Fruit fly (Drosophila melanogaster): ENCODE results near the gene CG7065.

The CG7065 gene

DNA sequence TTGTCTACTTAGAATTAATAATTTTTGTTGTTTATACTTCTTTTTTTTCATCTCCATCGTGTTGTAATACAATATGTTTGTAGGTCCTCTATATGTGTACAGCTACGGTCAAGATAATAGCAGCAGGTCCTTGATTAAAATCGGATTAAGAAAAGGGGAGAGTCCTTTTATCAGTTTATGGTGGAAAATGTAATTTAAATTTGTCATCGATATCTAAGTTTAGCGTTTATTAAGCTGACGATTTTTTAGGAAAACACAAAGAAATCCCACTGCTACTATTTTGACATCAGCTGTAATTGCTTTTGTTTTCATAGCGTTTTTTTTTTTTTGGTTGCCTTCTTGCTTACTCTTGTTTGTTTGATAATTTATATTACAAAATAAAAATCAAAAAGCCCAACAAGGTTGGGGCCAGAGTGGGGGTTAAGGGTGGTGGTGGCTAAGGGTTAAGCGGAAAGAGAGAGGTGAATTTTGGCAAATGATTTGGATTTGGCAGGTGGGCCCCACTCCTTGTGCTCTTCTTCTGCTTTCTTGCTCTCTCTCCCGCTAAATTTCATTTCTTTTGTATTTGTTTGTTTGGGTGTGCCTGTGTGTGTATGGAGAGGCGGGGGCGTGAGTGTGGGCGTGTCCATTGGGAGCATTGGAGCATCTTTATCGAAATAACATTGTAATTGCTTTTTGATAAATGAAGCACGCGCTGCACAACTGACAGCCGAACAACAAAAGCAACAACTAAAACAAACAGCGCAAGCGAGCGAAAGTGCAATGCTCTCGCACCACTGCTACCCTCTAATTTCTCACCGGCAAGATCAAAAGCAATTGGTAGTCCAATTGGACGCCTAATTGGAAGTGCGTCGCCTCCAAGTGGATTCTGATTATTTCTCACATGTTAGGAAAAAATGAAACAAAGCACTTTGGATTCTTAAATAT, 21.2 kb upstream of the CG7065 start:
- TF ChIP-seq CG15710 (tag; optimal IDR thresholded peaks at IDR 0.05) (peak; percentile 21), Pif1A (GFP tag; optimal IDR thresholded peaks at IDR 0.05) (peak; percentile 28), CG8301 (tag; optimal IDR thresholded peaks at IDR 0.05) (peak; percentile 36), CG14655 (GFP tag; optimal IDR thresholded peaks at IDR 0.05) (peak; percentile 39), CG4496 (GFP tag; IDR thresholded peaks at IDR 0.05) (0 out of 3 replicates have a peak, but pooled peaks have one; percentile 27), CG12605 (GFP tag; IDR thresholded peaks at IDR 0.05) (no peak), Pif1B (GFP tag; optimal IDR thresholded peaks at IDR 0.05) (peak; percentile 16), Snoo (tag; optimal IDR thresholded peaks at IDR 0.05) (peak; percentile 35), rn (GFP tag; IDR thresholded peaks at IDR 0.05) (no peak), CG17806 (tag; optimal IDR thresholded peaks at IDR 0.05) (peak; percentile 29), CG32121 (GFP tag; IDR thresholded peaks at IDR 0.05) (peak; percentile 29; the same call in 1 of the 2 replicates), EcR (GFP tag; optimal IDR thresholded peaks at IDR 0.05) (no peak), CG9948 (tag; optimal IDR thresholded peaks at IDR 0.05) (peak; percentile 34), CG8159 (tag; optimal IDR thresholded peaks at IDR 0.05) (peak; percentile 53)

DNA sequence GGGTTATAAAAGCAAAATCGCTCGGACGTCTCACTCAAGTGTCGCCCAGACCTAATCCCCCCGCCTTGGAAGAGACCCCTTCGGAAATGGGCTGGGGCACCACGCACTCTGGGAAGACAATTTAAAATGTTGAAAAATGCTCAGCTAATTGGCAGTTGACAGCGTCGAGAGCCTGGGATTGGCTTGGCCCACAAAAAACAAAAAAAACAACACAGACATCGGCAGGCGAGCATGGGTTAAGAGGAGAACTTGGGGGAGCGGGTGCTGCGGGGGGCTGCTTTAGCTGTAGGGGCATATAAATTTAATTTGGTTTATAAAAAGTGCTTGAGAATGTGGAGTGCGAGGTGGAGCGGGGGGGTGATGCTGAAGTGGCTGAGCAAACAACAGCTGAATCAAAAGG, 19.8 kb upstream of the CG7065 start:
- TF ChIP-seq CG32121 (GFP tag; IDR thresholded peaks at IDR 0.05) (no peak), fd96Ca (GFP tag; IDR thresholded peaks at IDR 0.05) (0 out of 3 replicates have a peak, but pooled peaks have one; percentile 27)

dm6 chrX:9127264-9128011, 14.9 kb upstream of the CG7065 start:
- TF ChIP-seq CG32121 (GFP tag; IDR thresholded peaks at IDR 0.05) (no peak), CG14655 (GFP tag; optimal IDR thresholded peaks at IDR 0.05) (peak; percentile 10)

- TF ChIP-seq CG9948 (tag; optimal IDR thresholded peaks at IDR 0.05): no peak
Observed at dm6 chrX:9128012-9128280, 14.3 kb upstream of the CG7065 start.

DNA sequence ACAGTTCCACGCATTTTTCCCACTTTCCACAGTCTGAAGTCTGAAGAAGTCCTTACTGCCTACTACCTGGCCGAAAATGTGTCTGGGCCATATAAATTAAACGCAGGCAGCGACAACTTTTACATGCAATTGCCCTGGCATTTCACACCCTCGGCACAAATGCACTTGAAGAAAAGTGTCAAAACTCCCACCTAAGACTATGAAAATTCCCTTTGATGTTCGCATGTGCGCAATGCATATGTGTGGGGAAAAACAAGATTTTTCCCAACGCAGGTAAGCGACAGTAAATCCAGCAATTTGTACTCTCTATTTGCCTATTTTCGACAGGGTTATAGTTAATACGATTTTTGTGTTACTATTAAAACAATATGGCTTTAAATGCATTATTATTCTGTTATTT, 12.9 kb upstream of the CG7065 start:
- TF ChIP-seq CG32121 (GFP tag; IDR thresholded peaks at IDR 0.05): no peak
- TF ChIP-seq CG8159 (tag; optimal IDR thresholded peaks at IDR 0.05): no peak
- no peak for TF ChIP-seq CG4496 (GFP tag; IDR thresholded peaks at IDR 0.05)
- no peak for TF ChIP-seq CG14655 (GFP tag; optimal IDR thresholded peaks at IDR 0.05)
- no peak for TF ChIP-seq CG15710 (tag; optimal IDR thresholded peaks at IDR 0.05)
- TF ChIP-seq fd96Ca (GFP tag; IDR thresholded peaks at IDR 0.05): no peak
- TF ChIP-seq CG17806 (tag; optimal IDR thresholded peaks at IDR 0.05): no peak
- no peak for TF ChIP-seq CG8301 (tag; optimal IDR thresholded peaks at IDR 0.05)
- TF ChIP-seq gl (tag; optimal IDR thresholded peaks at IDR 0.05): no peak

DNA sequence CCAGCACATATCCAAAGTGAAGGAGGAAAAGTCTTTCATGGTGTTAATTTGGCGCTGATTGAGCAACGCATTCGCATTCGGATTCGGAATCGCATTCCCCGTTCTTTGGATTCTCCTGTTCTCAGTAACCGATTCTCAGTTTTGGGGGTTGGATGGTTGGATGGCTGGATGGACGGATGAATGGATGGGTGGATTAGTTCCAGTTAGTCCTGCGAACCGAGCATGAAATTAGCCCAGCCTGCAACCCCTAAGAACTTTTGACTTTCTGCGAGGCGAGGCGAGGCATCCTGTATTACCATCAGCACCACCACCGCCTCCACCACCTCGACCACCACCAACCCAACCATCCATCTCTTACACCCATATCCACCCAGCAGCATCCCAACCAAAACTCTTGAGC, 12.1 kb upstream of the CG7065 start:
- TF ChIP-seq CG12605 (GFP tag; IDR thresholded peaks at IDR 0.05) (no peak), CG10348 (GFP tag; IDR thresholded peaks at IDR 0.05) (no peak), CG15710 (tag; optimal IDR thresholded peaks at IDR 0.05) (no peak), gl (tag; optimal IDR thresholded peaks at IDR 0.05) (no peak), Ets98B (GFP tag; IDR thresholded peaks at IDR 0.05) (no peak), rn (GFP tag; IDR thresholded peaks at IDR 0.05) (no peak), CG8159 (tag; optimal IDR thresholded peaks at IDR 0.05) (no peak), CG17806 (tag; optimal IDR thresholded peaks at IDR 0.05) (no peak), Pif1A (GFP tag; optimal IDR thresholded peaks at IDR 0.05) (no peak), CG14655 (GFP tag; optimal IDR thresholded peaks at IDR 0.05) (no peak), D1 (tag; optimal IDR thresholded peaks at IDR 0.05) (no peak), CG13204 (GFP tag; optimal IDR thresholded peaks at IDR 0.05) (no peak), CG34367 (tag; optimal IDR thresholded peaks at IDR 0.05) (no peak), EcR (GFP tag; optimal IDR thresholded peaks at IDR 0.05) (no peak), CG8301 (tag; optimal IDR thresholded peaks at IDR 0.05) (no peak)

dm6 chrX:9131523-9131922, 10.8 kb upstream of the CG7065 start:
- TF ChIP-seq Pif1B (GFP tag; optimal IDR thresholded peaks at IDR 0.05) (no peak), EcR (GFP tag; optimal IDR thresholded peaks at IDR 0.05) (no peak), Ets98B (GFP tag; IDR thresholded peaks at IDR 0.05) (no peak)

All from whole organism, pupa.